Worm (Caenorhabditis elegans) whole organism, young adult: Measurements from ENCODE around the gene gid-2.

Source experiments
- Y79H2A.3 ChIP-seq: fragments of 200-800 bp; sonication (Bioruptor generic); conservative IDR thresholded peaks from 2 replicates; pipeline ENCODE4 v1.3.6; 2022; ENCODE audit warnings: missing genetic modification reagents, missing genetic modification characterization, missing compliant biosample characterization
- ceh-91 ChIP-seq: fragments of 200-800 bp; sonication (Bioruptor generic); IDR thresholded peaks from 2 replicates; pipeline ENCODE4 v1.3.6; 2022; ENCODE audit warnings: missing genetic modification reagents, missing genetic modification characterization, missing compliant biosample characterization
- let-526 ChIP-seq: fragments of 200-800 bp; sonication (Bioruptor generic); IDR thresholded peaks from 2 replicates; pipeline ENCODE4 v1.3.6; 2022; ENCODE audit warnings: missing genetic modification reagents, missing genetic modification characterization, missing compliant biosample characterization
- lsy-27 ChIP-seq: sonication (generic microtip); optimal IDR thresholded peaks from 2 replicates; lab custom pipeline; 2017; ENCODE audit warnings: missing genetic modification characterization, mild to moderate bottlenecking, missing compliant biosample characterization, antibody characterized with exemption, missing genotype, borderline replicate concordance; ENCODE audit not compliant: insufficient read depth
- mcd-1 ChIP-seq: fragments of 200-800 bp; sonication (Bioruptor generic); IDR thresholded peaks from 2 replicates; pipeline ENCODE4 v1.3.6; 2022; ENCODE audit warnings: missing genetic modification reagents, missing genetic modification characterization, missing compliant biosample characterization
- nhr-179 ChIP-seq: sonication (generic microtip); optimal IDR thresholded peaks from 2 replicates; lab custom pipeline; 2016; ENCODE audit warnings: mild to moderate bottlenecking, missing genetic modification characterization, missing compliant biosample characterization
- tbx-9 ChIP-seq: sonication (generic microtip); optimal IDR thresholded peaks from 2 replicates; lab custom pipeline; 2016; ENCODE audit warnings: borderline replicate concordance, missing genetic modification characterization, inconsistent platforms, missing compliant biosample characterization

DNA sequence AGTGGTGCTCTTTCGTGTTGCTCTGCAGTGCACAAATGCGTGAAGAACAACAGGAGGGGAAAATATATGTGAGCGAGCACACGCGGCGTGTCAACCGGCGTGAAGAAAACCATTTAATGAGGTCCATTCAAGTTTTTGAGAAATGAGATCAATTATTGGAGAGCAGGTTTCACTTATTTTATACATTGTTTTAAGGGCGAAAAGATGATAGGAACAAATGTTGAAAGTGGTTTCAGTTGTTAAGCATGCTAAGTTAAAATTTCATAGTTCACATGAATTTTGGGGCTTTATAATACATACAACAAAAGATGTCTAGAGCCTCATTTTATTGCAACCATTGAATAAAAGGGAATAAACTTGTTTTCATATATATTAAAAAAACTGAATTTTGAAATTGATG lies 40.1 kb upstream of the gid-2 start, which contains the start of gene K02E10.5:
- no peak for TF ChIP-seq let-526
- TF ChIP-seq lsy-27 = no peak
- no peak for TF ChIP-seq ceh-91 (GFP tag; lab: Robert Waterston, UW)
- no peak for TF ChIP-seq Y79H2A.3 (GFP tag; lab: Robert Waterston, UW)
- TF ChIP-seq tbx-9 (tag; lab: Kevin White, UChicago) = no peak
- no peak for TF ChIP-seq nhr-179 (tag; lab: Kevin White, UChicago)
- TF ChIP-seq mcd-1 (GFP tag; lab: Robert Waterston, UW) = no peak
